Fruit fly (Drosophila melanogaster) whole organism, pupa: ENCODE measurements around the gene CG7272.

ENCODE experiments used
- CG9948 ChIP-seq: fragments of 200-800 bp; sonication (Bioruptor generic); optimal IDR thresholded peaks from 2 replicates; lab custom pipeline; 2018; ENCODE audit warnings: missing biosample characterization, mild to moderate bottlenecking, missing genetic modification characterization, moderate library complexity
- EcR ChIP-seq: fragments of 200-800 bp; sonication (Bioruptor generic); optimal IDR thresholded peaks from 3 replicates; lab custom pipeline; 2019; ENCODE audit warnings: missing biosample characterization, missing genetic modification characterization, mild to moderate bottlenecking, moderate library complexity, missing genetic modification reagents

- no peak for TF ChIP-seq EcR (GFP tag; lab: Kevin White, UChicago)
- TF ChIP-seq CG9948 (tag; lab: Kevin White, UChicago) = no peak
Observed at dm6 chr3L:15536550-15536949, 35.8 kb downstream of the CG7272 start.
